Worm (Caenorhabditis elegans) whole organism, late embryonic: Measurements from ENCODE around the gene mrps-26.
A peak's percentile ranks its signal among the peaks of the same experiment; 100 is the strongest.

Source experiments
- C38D4.7 ChIP-seq: fragments of 200-800 bp; sonication (Bioruptor generic); optimal IDR thresholded peaks from 2 replicates; lab custom pipeline; 2018; ENCODE audit warnings: mild to moderate bottlenecking, missing genetic modification characterization, moderate library complexity, missing compliant biosample characterization
- F13H6.1 ChIP-seq: sonication (generic microtip); optimal IDR thresholded peaks from 2 replicates; lab custom pipeline; 2016; ENCODE audit warnings: missing genetic modification characterization, missing compliant biosample characterization
- K02D7.2 ChIP-seq: sonication (generic microtip); optimal IDR thresholded peaks from 2 replicates; lab custom pipeline; 2017; ENCODE audit warnings: mild to moderate bottlenecking, missing genetic modification characterization, missing compliant biosample characterization
- K09A11.1 ChIP-seq: sonication (generic microtip); optimal IDR thresholded peaks from 2 replicates; lab custom pipeline; 2017; ENCODE audit warnings: antibody characterized with exemption, mild to moderate bottlenecking, missing genetic modification characterization, missing compliant biosample characterization; ENCODE audit not compliant: insufficient read depth
- T23F11.4 ChIP-seq: fragments of 200-800 bp; sonication (Bioruptor generic); optimal IDR thresholded peaks from 2 replicates; lab custom pipeline; 2018; ENCODE audit warnings: mild to moderate bottlenecking, missing genetic modification characterization, missing compliant biosample characterization
- Y22D7AL.16 ChIP-seq: sonication (generic microtip); optimal IDR thresholded peaks from 2 replicates; lab custom pipeline; 2016; ENCODE audit warnings: missing genetic modification characterization, missing compliant biosample characterization
- ahr-1 ChIP-seq: sonication (generic microtip); optimal IDR thresholded peaks from 2 replicates; lab custom pipeline; 2016; ENCODE audit warnings: missing genetic modification characterization, missing compliant biosample characterization
- ama-1 ChIP-seq: fragments of 150-350 bp; optimal IDR thresholded peaks from 2 replicates; lab custom pipeline; 2014
- ceh-14 ChIP-seq: sonication (generic microtip); optimal IDR thresholded peaks from 2 replicates; lab custom pipeline; 2016; ENCODE audit warnings: missing genotype, missing genetic modification characterization, missing compliant biosample characterization
- ceh-18 ChIP-seq: sonication (generic microtip); optimal IDR thresholded peaks from 2 replicates; lab custom pipeline; 2016; ENCODE audit warnings: missing genetic modification characterization, missing compliant biosample characterization
- ceh-19 ChIP-seq: fragments of 200-800 bp; sonication (Bioruptor generic); optimal IDR thresholded peaks from 2 replicates; lab custom pipeline; 2018; ENCODE audit warnings: mild to moderate bottlenecking, missing genetic modification characterization, missing compliant biosample characterization
- ceh-2 ChIP-seq: sonication (generic microtip); optimal IDR thresholded peaks from 2 replicates; lab custom pipeline; 2016; ENCODE audit warnings: missing genotype, missing genetic modification characterization, missing compliant biosample characterization
- ceh-31 ChIP-seq: sonication (generic microtip); optimal IDR thresholded peaks from 2 replicates; lab custom pipeline; 2016; ENCODE audit warnings: missing genetic modification characterization, missing compliant biosample characterization
- ceh-34 ChIP-seq: sonication (generic microtip); optimal IDR thresholded peaks from 2 replicates; lab custom pipeline; 2016; ENCODE audit warnings: mild to moderate bottlenecking, missing genetic modification characterization, missing compliant biosample characterization
- ceh-48 ChIP-seq: sonication (generic microtip); optimal IDR thresholded peaks from 2 replicates; lab custom pipeline; 2016; ENCODE audit warnings: missing genetic modification characterization, inconsistent platforms, missing compliant biosample characterization
- ceh-6 ChIP-seq: fragments of 200-800 bp; sonication (Bioruptor generic); optimal IDR thresholded peaks from 2 replicates; lab custom pipeline; 2018; ENCODE audit warnings: mild to moderate bottlenecking, missing genetic modification characterization, missing compliant biosample characterization
- ceh-9 ChIP-seq: sonication (generic microtip); optimal IDR thresholded peaks from 2 replicates; lab custom pipeline; 2016; ENCODE audit warnings: mild to moderate bottlenecking, missing genetic modification characterization, inconsistent platforms, missing compliant biosample characterization
- che-1 ChIP-seq: sonication (generic microtip); optimal IDR thresholded peaks from 2 replicates; lab custom pipeline; 2016; ENCODE audit warnings: mild to moderate bottlenecking, missing genetic modification characterization, missing compliant biosample characterization
- dmd-4 ChIP-seq: sonication (generic microtip); optimal IDR thresholded peaks from 2 replicates; lab custom pipeline; 2016; ENCODE audit warnings: borderline replicate concordance, missing genetic modification characterization, missing compliant biosample characterization
- dve-1 ChIP-seq: sonication (generic microtip); optimal IDR thresholded peaks from 2 replicates; lab custom pipeline; 2017; ENCODE audit warnings: antibody characterized with exemption, mild to moderate bottlenecking, missing genetic modification characterization, missing compliant biosample characterization
- elt-2 ChIP-seq: sonication (generic microtip); optimal IDR thresholded peaks from 2 replicates; lab custom pipeline; 2016; ENCODE audit warnings: missing genetic modification reagents, missing genetic modification characterization, missing compliant biosample characterization
- elt-4 ChIP-seq: sonication (generic microtip); optimal IDR thresholded peaks from 2 replicates; lab custom pipeline; 2016; ENCODE audit warnings: missing genetic modification characterization, missing compliant biosample characterization
- ets-4 ChIP-seq: sonication (generic microtip); optimal IDR thresholded peaks from 2 replicates; lab custom pipeline; 2016; ENCODE audit warnings: missing genetic modification characterization, missing compliant biosample characterization
- eyg-1 ChIP-seq: sonication (generic microtip); optimal IDR thresholded peaks from 2 replicates; lab custom pipeline; 2016; ENCODE audit warnings: missing genotype, missing genetic modification characterization, missing compliant biosample characterization
- fkh-6 ChIP-seq: sonication (generic microtip); optimal IDR thresholded peaks from 2 replicates; lab custom pipeline; 2016; ENCODE audit warnings: missing genetic modification characterization, missing compliant biosample characterization
- gmeb-2 ChIP-seq: sonication (generic microtip); optimal IDR thresholded peaks from 2 replicates; lab custom pipeline; 2016; ENCODE audit warnings: missing genetic modification characterization, inconsistent platforms, missing compliant biosample characterization
- hlh-13 ChIP-seq: fragments of 200-800 bp; sonication (Bioruptor generic); optimal IDR thresholded peaks from 2 replicates; lab custom pipeline; 2018; ENCODE audit warnings: mild to moderate bottlenecking, missing genetic modification characterization, missing compliant biosample characterization
- hlh-15 ChIP-seq: sonication (generic microtip); optimal IDR thresholded peaks from 2 replicates; lab custom pipeline; 2016; ENCODE audit warnings: missing genetic modification characterization, missing compliant biosample characterization
- hlh-30 ChIP-seq: sonication (generic microtip); optimal IDR thresholded peaks from 2 replicates; lab custom pipeline; 2017; ENCODE audit warnings: antibody characterized with exemption, missing genetic modification characterization, missing compliant biosample characterization; ENCODE audit not compliant: insufficient read depth
- lim-6 ChIP-seq: sonication (generic microtip); optimal IDR thresholded peaks from 2 replicates; lab custom pipeline; 2016; ENCODE audit warnings: missing genetic modification characterization, missing compliant biosample characterization
- lin-11 ChIP-seq: fragments of 200-800 bp; sonication (Bioruptor generic); optimal IDR thresholded peaks from 2 replicates; lab custom pipeline; 2018; ENCODE audit warnings: mild to moderate bottlenecking, missing genetic modification characterization, missing compliant biosample characterization
- madf-2 ChIP-seq: sonication (generic microtip); optimal IDR thresholded peaks from 2 replicates; lab custom pipeline; 2017; ENCODE audit warnings: missing genetic modification characterization, missing compliant biosample characterization
- nfya-1 ChIP-seq: sonication (generic microtip); optimal IDR thresholded peaks from 2 replicates; lab custom pipeline; 2017; ENCODE audit warnings: missing genetic modification characterization, mild to moderate bottlenecking, missing compliant biosample characterization, antibody characterized with exemption, moderate library complexity
- nhr-232 ChIP-seq: sonication (generic microtip); optimal IDR thresholded peaks from 2 replicates; lab custom pipeline; 2016; ENCODE audit warnings: missing genetic modification characterization, missing compliant biosample characterization
- pat-9 ChIP-seq: fragments of 200-800 bp; sonication (Bioruptor generic); optimal IDR thresholded peaks from 2 replicates; lab custom pipeline; 2018; ENCODE audit warnings: mild to moderate bottlenecking, missing genetic modification characterization, moderate library complexity, missing compliant biosample characterization
- pha-2 ChIP-seq: sonication (generic microtip); optimal IDR thresholded peaks from 2 replicates; lab custom pipeline; 2017; ENCODE audit warnings: mild to moderate bottlenecking, missing genetic modification characterization, missing compliant biosample characterization
- pros-1 ChIP-seq: fragments of 150-350 bp; optimal IDR thresholded peaks from 2 replicates; lab custom pipeline; 2014; ENCODE audit warnings: missing biosample characterization, missing genetic modification reagents, missing genetic modification characterization
- ref-2 ChIP-seq: sonication (generic microtip); optimal IDR thresholded peaks from 2 replicates; lab custom pipeline; 2016; ENCODE audit warnings: missing genetic modification characterization, missing compliant biosample characterization
- rnt-1 ChIP-seq: sonication (generic microtip); optimal IDR thresholded peaks from 2 replicates; lab custom pipeline; 2016; ENCODE audit warnings: missing genetic modification characterization, missing compliant biosample characterization
- sdc-2 ChIP-seq: sonication (generic microtip); optimal IDR thresholded peaks from 2 replicates; lab custom pipeline; 2016; ENCODE audit warnings: missing genotype, missing genetic modification characterization, missing compliant biosample characterization
- sox-2 ChIP-seq: fragments of 200-800 bp; sonication (Bioruptor generic); IDR thresholded peaks from 2 replicates; pipeline ENCODE4 v1.3.6; 2022; ENCODE audit warnings: missing genetic modification reagents, missing genetic modification characterization, missing compliant biosample characterization
- sox-4 ChIP-seq: sonication (generic microtip); optimal IDR thresholded peaks from 2 replicates; lab custom pipeline; 2017; ENCODE audit warnings: mild to moderate bottlenecking, missing genetic modification characterization, inconsistent platforms, missing compliant biosample characterization
- syd-9 ChIP-seq: sonication (generic microtip); optimal IDR thresholded peaks from 2 replicates; lab custom pipeline; 2016; ENCODE audit warnings: mild to moderate bottlenecking, missing genetic modification characterization, moderate library complexity, missing compliant biosample characterization
- ttx-3 ChIP-seq: sonication (generic microtip); optimal IDR thresholded peaks from 2 replicates; lab custom pipeline; 2016; ENCODE audit warnings: missing genetic modification reagents, missing genetic modification characterization, missing compliant biosample characterization
- unc-3 ChIP-seq, 2 experiments: fragments of 200-800 bp in 1 of 2; sonication (Bioruptor generic) in 1 of 2; sonication (generic microtip) in 1 of 2; conservative IDR thresholded peaks in 1 of 2; optimal IDR thresholded peaks in 1 of 2; 2 replicates each; pipeline versions ENCODE4 v1.3.6 to Lab custom; 2016 to 2022; ENCODE audit warnings: missing compliant biosample characterization in 2 of 2, missing genetic modification characterization in 2 of 2, missing genetic modification reagents in 1 of 2
- unc-55 ChIP-seq: sonication (generic microtip); optimal IDR thresholded peaks from 2 replicates; lab custom pipeline; 2017; ENCODE audit warnings: missing biosample characterization, missing genetic modification reagents, missing genetic modification characterization
- unc-86 ChIP-seq: sonication (generic microtip); optimal IDR thresholded peaks from 2 replicates; lab custom pipeline; 2016; ENCODE audit warnings: missing genetic modification characterization, missing compliant biosample characterization
- zip-5 ChIP-seq: sonication (generic microtip); optimal IDR thresholded peaks from 2 replicates; lab custom pipeline; 2016; ENCODE audit warnings: missing genetic modification characterization, missing compliant biosample characterization
- ztf-16 ChIP-seq: sonication (generic microtip); optimal IDR thresholded peaks from 2 replicates; lab custom pipeline; 2017; ENCODE audit warnings: missing genetic modification characterization, missing compliant biosample characterization

Gene mrps-26

DNA sequence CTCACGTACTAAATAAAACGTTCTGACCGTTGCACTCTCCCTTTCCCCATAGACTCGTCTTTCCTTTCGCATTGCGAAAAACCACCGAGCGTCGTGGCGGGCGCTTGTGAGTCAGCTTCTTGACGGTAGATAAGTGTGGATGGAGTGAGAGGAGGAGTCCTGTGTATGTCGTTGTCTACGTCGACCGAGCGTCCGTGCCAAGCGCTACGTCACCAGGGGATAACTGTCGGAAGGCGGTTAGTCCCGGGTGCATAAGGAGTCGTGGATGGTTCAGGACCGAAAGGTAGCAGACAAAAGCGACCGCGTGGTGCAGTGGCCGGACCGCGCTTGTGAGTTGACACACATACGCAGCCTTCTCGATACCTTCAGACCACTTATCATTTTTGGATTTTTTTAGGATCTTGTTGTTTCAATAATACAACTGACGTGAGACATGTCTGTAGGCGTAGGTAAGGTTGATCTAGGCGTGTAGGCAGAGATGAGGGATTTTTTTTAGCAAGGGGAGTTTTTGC is 23.2 kb upstream of the mrps-26 start:
- TF ChIP-seq F13H6.1 (tag; lab: Kevin White, UChicago) (peak; percentile 23), elt-2 (peak; percentile 74), ceh-14 (tag; lab: Kevin White, UChicago) (peak; percentile 41), hlh-30 (tag; lab: Kevin White, UChicago) (peak; percentile 42), ceh-34 (peak; percentile 73), ceh-6 (peak; percentile 66), pha-2 (tag; lab: Kevin White, UChicago) (peak; percentile 70), ttx-3 (tag; lab: Kevin White, UChicago) (peak; percentile 3), ceh-2 (tag; lab: Kevin White, UChicago) (peak; percentile 62), nhr-232 (tag; lab: Kevin White, UChicago) (peak; percentile 65), sox-2 (GFP tag; lab: Robert Waterston, UW) (peak; percentile 17; the same call in 1 of the 2 replicates), lin-11 (tag; lab: Kevin White, UChicago) (peak; percentile 63), ztf-16 (tag; lab: Kevin White, UChicago) (peak; percentile 10), lim-6 (peak; percentile 33), unc-86 (tag; lab: Kevin White, UChicago) (peak; percentile 45), gmeb-2 (peak; percentile 43), fkh-6 (peak; percentile 62), rnt-1 (peak; percentile 25), T23F11.4 (GFP tag; lab: Kevin White, UChicago) (peak; percentile 30), K02D7.2 (tag; lab: Kevin White, UChicago) (peak; percentile 52), unc-3 (GFP tag; conservative IDR thresholded peaks at IDR 0.05; lab: Robert Waterston, UW) (peak; percentile 61; the same call in 1 of the 2 replicates), unc-3 (tag; optimal IDR thresholded peaks at IDR 0.05; lab: Kevin White, UChicago) (peak; percentile 48), eyg-1 (tag; lab: Kevin White, UChicago) (peak; percentile 46), ahr-1 (tag; lab: Kevin White, UChicago) (peak; percentile 20), pat-9 (tag; lab: Kevin White, UChicago) (peak; percentile 43), nfya-1 (tag; lab: Kevin White, UChicago) (peak; percentile 1), Y22D7AL.16 (tag; lab: Kevin White, UChicago) (peak; percentile 65), sox-4 (tag; lab: Kevin White, UChicago) (peak; percentile 63), ceh-31 (tag; lab: Kevin White, UChicago) (peak; percentile 54), ref-2 (tag; lab: Kevin White, UChicago) (peak; percentile 83), sdc-2 (tag; lab: Kevin White, UChicago) (peak; percentile 49), ceh-18 (tag; lab: Kevin White, UChicago) (peak; percentile 73), zip-5 (peak; percentile 4), dmd-4 (tag; lab: Kevin White, UChicago) (peak; percentile 72), C38D4.7 (peak; percentile 64), ets-4 (peak; percentile 68), hlh-13 (GFP tag; lab: Kevin White, UChicago) (peak; percentile 25), dve-1 (tag; lab: Kevin White, UChicago) (peak; percentile 25), hlh-15 (tag; lab: Kevin White, UChicago) (peak; percentile 60), ceh-19 (peak; percentile 82), che-1 (peak; percentile 69), syd-9 (tag; lab: Kevin White, UChicago) (peak; percentile 72)

DNA sequence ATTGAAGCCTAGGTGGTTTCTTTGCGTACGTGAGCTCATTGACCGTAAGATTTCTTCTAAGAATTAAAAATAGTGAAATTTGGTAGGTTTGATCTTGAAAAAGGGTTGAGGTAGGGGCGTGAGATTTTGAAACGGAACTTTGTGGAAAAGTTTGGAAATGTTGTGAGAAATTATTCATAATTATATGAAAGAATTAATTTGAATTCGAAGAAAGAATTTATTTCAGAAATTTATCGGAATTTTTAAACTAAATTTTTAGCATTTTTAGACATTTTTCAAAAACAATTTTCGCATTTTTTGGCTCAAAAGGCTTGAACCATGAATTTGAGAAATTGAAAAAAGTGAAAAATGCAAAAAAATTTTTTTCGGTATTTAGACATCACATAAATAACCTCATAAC is 20.2 kb upstream of the mrps-26 start:
- no peak for TF ChIP-seq ceh-48 (tag; lab: Kevin White, UChicago)
- no peak for TF ChIP-seq ceh-9 (tag; lab: Kevin White, UChicago)
- no peak for TF ChIP-seq hlh-15 (tag; lab: Kevin White, UChicago)
- no peak for TF ChIP-seq lim-6
- no peak for TF ChIP-seq K09A11.1 (tag; lab: Kevin White, UChicago)
- TF ChIP-seq T23F11.4 (GFP tag; lab: Kevin White, UChicago): no peak
- no peak for TF ChIP-seq ama-1 (lab: Kevin White, UChicago)
- TF ChIP-seq elt-4 (tag; lab: Kevin White, UChicago): no peak
- TF ChIP-seq sdc-2 (tag; lab: Kevin White, UChicago): no peak
- no peak for TF ChIP-seq madf-2 (tag; lab: Kevin White, UChicago)
- no peak for TF ChIP-seq unc-86 (tag; lab: Kevin White, UChicago)
- no peak for TF ChIP-seq fkh-6
- TF ChIP-seq pros-1 (tag; lab: Kevin White, UChicago): no peak
- TF ChIP-seq ceh-14 (tag; lab: Kevin White, UChicago): no peak
- TF ChIP-seq unc-55 (GFP tag; lab: Kevin White, UChicago): no peak
- TF ChIP-seq nhr-232 (tag; lab: Kevin White, UChicago): no peak
- TF ChIP-seq pat-9 (tag; lab: Kevin White, UChicago): no peak
- no peak for TF ChIP-seq ceh-34
